Fruit fly (Drosophila melanogaster): ENCODE data around the gene rdx.

Gene rdx

DNA sequence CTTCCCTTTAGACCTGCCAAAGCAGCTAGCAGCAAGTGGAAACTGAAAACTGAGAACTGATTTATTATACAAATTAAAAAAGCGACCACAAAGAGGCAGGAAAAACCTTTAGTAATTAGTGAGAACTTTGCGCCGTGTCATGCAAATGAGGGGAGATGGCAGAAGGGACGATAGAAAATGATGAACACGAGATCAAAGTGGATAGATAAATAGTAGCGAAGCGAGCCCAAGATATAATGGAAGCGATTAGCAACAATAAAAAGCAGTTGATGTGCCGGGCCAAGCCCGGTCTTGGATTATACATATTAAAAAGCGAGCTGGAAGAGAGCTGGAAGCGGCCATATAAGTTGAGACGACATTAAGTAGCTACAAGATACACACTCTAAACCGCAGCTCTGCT is 20.7 kb downstream of the rdx start:
- TF ChIP-seq cg (GFP tag; optimal IDR thresholded peaks at IDR 0.05) (no peak), grn (GFP tag; optimal IDR thresholded peaks at IDR 0.05) (peak; percentile 61), CG12236 (GFP tag; optimal IDR thresholded peaks at IDR 0.05) (no peak), CG6654 (GFP tag; optimal IDR thresholded peaks at IDR 0.05) (no peak), Med (GFP tag) (peak; percentile 71), abd-A (tag; optimal IDR thresholded peaks at IDR 0.05) (peak; percentile 18), emc (GFP tag; optimal IDR thresholded peaks at IDR 0.05) (no peak), Stat92E (GFP tag; optimal IDR thresholded peaks at IDR 0.05) (peak in 1 of 3 experiments; percentile 28), Awh (GFP tag; IDR thresholded peaks at IDR 0.05) (peak; percentile 26; the same call in 1 of the 2 replicates), kni (GFP tag; optimal IDR thresholded peaks at IDR 0.05) (peak; percentile 59)

DNA sequence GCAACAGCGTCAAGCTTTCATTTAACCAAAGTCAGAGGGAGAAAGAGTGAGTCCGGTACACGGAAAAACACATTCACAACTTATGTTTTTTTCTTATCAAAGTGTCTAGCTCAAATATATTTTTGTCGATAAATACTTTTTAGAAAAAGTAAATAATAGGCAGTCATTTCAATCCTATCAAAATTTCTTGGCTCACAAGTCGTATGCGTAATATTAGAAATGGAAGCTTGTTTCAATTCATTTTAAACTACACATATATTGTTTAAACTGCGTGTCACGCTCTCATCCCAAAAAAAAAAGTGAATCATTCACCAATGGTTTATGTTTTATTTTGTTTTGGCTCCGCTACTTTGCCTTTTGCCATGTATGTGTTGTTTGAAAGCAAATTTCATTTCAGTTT is 22.2 kb downstream of the rdx start:
- TF ChIP-seq otp (GFP tag; IDR thresholded peaks at IDR 0.05): no peak
- TF ChIP-seq CG3281 (GFP tag; optimal IDR thresholded peaks at IDR 0.05): no peak
- TF ChIP-seq CG12219 (GFP tag; optimal IDR thresholded peaks at IDR 0.05): peak; percentile 1
- TF ChIP-seq CG11504 (tag; optimal IDR thresholded peaks at IDR 0.05): peak; percentile 16
- TF ChIP-seq sens (GFP tag): peak; percentile 39
- no peak for TF ChIP-seq CG11093 (GFP tag; IDR thresholded peaks at IDR 0.05)
- peak; percentile 32 for TF ChIP-seq Med (GFP tag)
- TF ChIP-seq Awh (GFP tag; IDR thresholded peaks at IDR 0.05): no peak
- no peak for TF ChIP-seq zen (tag; optimal IDR thresholded peaks at IDR 0.05)
- no peak for TF ChIP-seq CG3726 (GFP tag; IDR thresholded peaks at IDR 0.05)
- TF ChIP-seq CrebB (tag; optimal IDR thresholded peaks at IDR 0.05): no peak
- TF ChIP-seq CG11560 (tag; IDR thresholded peaks at IDR 0.05): no peak
- no peak for TF ChIP-seq CG14710 (tag; optimal IDR thresholded peaks at IDR 0.05)
- TF ChIP-seq BEAF-32 (GFP tag; optimal IDR thresholded peaks at IDR 0.05): peak; percentile 17
- TF ChIP-seq CG43689 (GFP tag; IDR thresholded peaks at IDR 0.05): no peak
- no peak for TF ChIP-seq CG2120 (GFP tag; optimal IDR thresholded peaks at IDR 0.05)
- TF ChIP-seq tgo (GFP tag; IDR thresholded peaks at IDR 0.05): no peak
- TF ChIP-seq ab (GFP tag; optimal IDR thresholded peaks at IDR 0.05): no peak
- no peak for TF ChIP-seq CG18599 (GFP tag; optimal IDR thresholded peaks at IDR 0.05)
- no peak for TF ChIP-seq CG1603 (tag; optimal IDR thresholded peaks at IDR 0.05)
- TF ChIP-seq hth (optimal IDR thresholded peaks at IDR 0.05): no peak
- TF ChIP-seq CG9817 (tag; optimal IDR thresholded peaks at IDR 0.05): no peak
- no peak for TF ChIP-seq CG17829 (tag; optimal IDR thresholded peaks at IDR 0.05)
- TF ChIP-seq Mes4 (GFP tag; optimal IDR thresholded peaks at IDR 0.05): no peak
- no peak for TF ChIP-seq CG10543 (GFP tag; optimal IDR thresholded peaks at IDR 0.05)
- TF ChIP-seq Dll (GFP tag; IDR thresholded peaks at IDR 0.05; ENCODE audit: partially characterized antibody): 0 out of 4 replicates have a peak, but pooled peaks have one; percentile 48
- no peak for TF ChIP-seq pnt (GFP tag; optimal IDR thresholded peaks at IDR 0.05)
- TF ChIP-seq lmd (GFP tag; IDR thresholded peaks at IDR 0.05): no peak
- no peak for TF ChIP-seq CG1529 (GFP tag; optimal IDR thresholded peaks at IDR 0.05)
- no peak for TF ChIP-seq TFAM (GFP tag; optimal IDR thresholded peaks at IDR 0.05)
- no peak for TF ChIP-seq ems (GFP tag; optimal IDR thresholded peaks at IDR 0.05)
- TF ChIP-seq CG2889 (GFP tag; IDR thresholded peaks at IDR 0.05): no peak
- TF ChIP-seq CG17359 (tag; optimal IDR thresholded peaks at IDR 0.05): peak; percentile 2
- no peak for TF ChIP-seq Deaf1 (tag; optimal IDR thresholded peaks at IDR 0.05)
- TF ChIP-seq CG16863 (GFP tag; optimal IDR thresholded peaks at IDR 0.05): no peak
- TF ChIP-seq bigmax (GFP tag; optimal IDR thresholded peaks at IDR 0.05): no peak

Data from whole organism, embryonic.